Worm (Caenorhabditis elegans): ENCODE measurements around the gene B0462.4.

The B0462.4 gene

ce11 chrV:18298506-18298905 lies 32.5 kb downstream of the B0462.4 start, which contains the start of gene Y51A2A.5:
Gene Y51A2A.5 (plus strand): TSS chrV:18298806.
- TF ChIP-seq B0310.2 (tag; optimal IDR thresholded peaks at IDR 0.05) (no peak), hnd-1 (tag; optimal IDR thresholded peaks at IDR 0.05) (no peak), ets-7 (tag; optimal IDR thresholded peaks at IDR 0.05) (no peak), ceh-36 (tag; optimal IDR thresholded peaks at IDR 0.05) (no peak), tbx-11 (GFP tag; IDR thresholded peaks at IDR 0.05) (no peak), F13C5.2 (tag; optimal IDR thresholded peaks at IDR 0.05) (no peak), tbx-37 (GFP tag; conservative IDR thresholded peaks at IDR 0.05) (no peak), aly-1 (tag; optimal IDR thresholded peaks at IDR 0.05) (no peak), tra-4 (tag; optimal IDR thresholded peaks at IDR 0.05) (no peak)

ce11 chrV:18292295-18292694 lies 38.7 kb downstream of the B0462.4 start, which contains the start of gene Y51A2A.12:
Gene Y51A2A.12 (plus strand): TSS chrV:18292595.
- TF ChIP-seq hnd-1 (tag; optimal IDR thresholded peaks at IDR 0.05) = no peak
- TF ChIP-seq sea-1 (GFP tag; conservative IDR thresholded peaks at IDR 0.05) = no peak
- TF ChIP-seq F13C5.2 (tag; optimal IDR thresholded peaks at IDR 0.05) = no peak
- TF ChIP-seq flt-1 (GFP tag; IDR thresholded peaks at IDR 0.05) = no peak
- TF ChIP-seq scrt-1 (GFP tag; IDR thresholded peaks at IDR 0.05) = no peak
- no peak for TF ChIP-seq hmg-4 (GFP tag; optimal IDR thresholded peaks at IDR 0.05)
- TF ChIP-seq tbx-11 (GFP tag; IDR thresholded peaks at IDR 0.05) = no peak
- TF ChIP-seq ceh-13 (GFP tag; optimal IDR thresholded peaks at IDR 0.05) = no peak
- TF ChIP-seq pes-1 (GFP tag; IDR thresholded peaks at IDR 0.05) = no peak
- TF ChIP-seq aly-1 (tag; optimal IDR thresholded peaks at IDR 0.05) = no peak
- no peak for TF ChIP-seq tbx-37 (GFP tag; conservative IDR thresholded peaks at IDR 0.05)
- TF ChIP-seq tra-4 (tag; optimal IDR thresholded peaks at IDR 0.05) = no peak
- no peak for TF ChIP-seq ets-7 (tag; optimal IDR thresholded peaks at IDR 0.05)
- no peak for TF ChIP-seq hmbx-1 (tag; optimal IDR thresholded peaks at IDR 0.05)
- TF ChIP-seq ceh-36 (tag; optimal IDR thresholded peaks at IDR 0.05) = no peak
- TF ChIP-seq B0310.2 (tag; optimal IDR thresholded peaks at IDR 0.05) = no peak
- no peak for TF ChIP-seq ama-1 (optimal IDR thresholded peaks at IDR 0.05)

ce11 chrV:18290642-18291041 lies 40.3 kb downstream of the B0462.4 start, which contains the start of gene Y51A2A.4:
Gene Y51A2A.4 (plus strand): TSS chrV:18290942.
- TF ChIP-seq tbx-11 (GFP tag; IDR thresholded peaks at IDR 0.05) (no peak), tra-4 (tag; optimal IDR thresholded peaks at IDR 0.05) (no peak)

ce11 chrV:18282597-18282996 lies 48.4 kb downstream of the B0462.4 start, which contains the start of gene clec-247:
Gene clec-247 (plus strand): TSS chrV:18282897.
- no peak for TF ChIP-seq aly-1 (tag; optimal IDR thresholded peaks at IDR 0.05)

ce11 chrV:18280778-18281177 lies 50.2 kb downstream of the B0462.4 start, which contains the start of gene Y51A2A.16:
Gene Y51A2A.16 (minus strand): TSS chrV:18280878.
- TF ChIP-seq F13C5.2 (tag; optimal IDR thresholded peaks at IDR 0.05) = no peak
- no peak for TF ChIP-seq ceh-36 (tag; optimal IDR thresholded peaks at IDR 0.05)
